Worm (Caenorhabditis elegans) whole organism, L4 larva: ENCODE measurements around the gene Y97E10AR.3.

ENCODE experiments used
- D1046.2 ChIP-seq: fragments of 200-800 bp; sonication (Bioruptor generic); IDR thresholded peaks from 2 replicates; pipeline ENCODE4 v1.3.6; 2022; ENCODE audit warnings: missing genetic modification characterization, missing compliant biosample characterization
- F26F4.8 ChIP-seq: fragments of 200-800 bp; sonication (Bioruptor generic); conservative IDR thresholded peaks from 2 replicates; pipeline ENCODE4 v1.3.6; 2022; ENCODE audit warnings: missing genetic modification characterization, missing compliant biosample characterization
- F37D6.2 ChIP-seq: sonication (generic microtip); optimal IDR thresholded peaks from 2 replicates; lab custom pipeline; 2016; ENCODE audit warnings: mild to moderate bottlenecking, missing genetic modification characterization, missing compliant biosample characterization
- F49E8.2 ChIP-seq: sonication (generic microtip); optimal IDR thresholded peaks from 2 replicates; lab custom pipeline; 2016; ENCODE audit warnings: missing compliant biosample characterization, mild to moderate bottlenecking, missing genetic modification characterization, borderline replicate concordance
- T20F7.1 ChIP-seq: fragments of 200-800 bp; sonication (Bioruptor generic); optimal IDR thresholded peaks from 2 replicates; lab custom pipeline; 2018; ENCODE audit warnings: mild to moderate bottlenecking, missing genetic modification characterization, missing compliant biosample characterization
- Y105C5A.15 ChIP-seq: fragments of 200-800 bp; sonication (Bioruptor generic); IDR thresholded peaks from 2 replicates; pipeline ENCODE4 v1.3.6; 2022; ENCODE audit warnings: missing genetic modification characterization, missing compliant biosample characterization
- Y75B8A.6 ChIP-seq: fragments of 200-800 bp; sonication (Bioruptor generic); IDR thresholded peaks from 2 replicates; pipeline ENCODE4 v1.3.6; 2022; ENCODE audit warnings: missing genetic modification reagents, missing genetic modification characterization, missing compliant biosample characterization
- ZK546.5 ChIP-seq, 2 experiments: sonication (generic microtip); optimal IDR thresholded peaks; 2 replicates each; lab custom pipeline; 2017; ENCODE audit warnings: missing biosample characterization in 2 of 2, missing genetic modification characterization in 2 of 2
- aha-1 ChIP-seq: fragments of 150-350 bp; peaks from one replicate; lab custom pipeline; 2014; ENCODE audit warnings: missing biosample characterization, missing genetic modification characterization
- ceh-44 ChIP-seq: fragments of 200-800 bp; sonication (Bioruptor generic); IDR thresholded peaks from 2 replicates; pipeline ENCODE4 v1.3.6; 2022; ENCODE audit warnings: missing genetic modification reagents, missing genetic modification characterization, missing compliant biosample characterization
- ces-1 ChIP-seq: fragments of 150-350 bp; sonication (generic microtip); optimal IDR thresholded peaks from 4 replicates; lab custom pipeline; 2014; ENCODE audit warnings: missing biosample characterization, missing genetic modification reagents, missing genetic modification characterization
- daf-19 ChIP-seq: fragments of 200-800 bp; sonication (Bioruptor generic); conservative IDR thresholded peaks from 2 replicates; pipeline ENCODE4 v1.3.6; 2022; ENCODE audit warnings: missing genetic modification characterization, missing compliant biosample characterization
- dmd-6 ChIP-seq: fragments of 200-800 bp; sonication (Bioruptor generic); IDR thresholded peaks from 2 replicates; pipeline ENCODE4 v1.3.6; 2022; ENCODE audit warnings: missing genetic modification reagents, missing genetic modification characterization, missing compliant biosample characterization
- dmd-8 ChIP-seq: fragments of 200-800 bp; sonication (Bioruptor generic); IDR thresholded peaks from 2 replicates; pipeline ENCODE4 v1.3.6; 2022; ENCODE audit warnings: missing genetic modification characterization, missing compliant biosample characterization
- dve-1 ChIP-seq: sonication (generic microtip); optimal IDR thresholded peaks from 2 replicates; lab custom pipeline; 2017; ENCODE audit warnings: antibody characterized with exemption, mild to moderate bottlenecking, missing genetic modification characterization, missing compliant biosample characterization; ENCODE audit not compliant: insufficient read depth
- egl-27 ChIP-seq: sonication (generic microtip); optimal IDR thresholded peaks from 3 replicates; lab custom pipeline; 2017; ENCODE audit warnings: missing biosample characterization, missing genetic modification reagents, missing genetic modification characterization
- fkh-10 ChIP-seq: fragments of 150-350 bp; optimal IDR thresholded peaks from 2 replicates; lab custom pipeline; 2014; ENCODE audit warnings: missing biosample characterization, missing genetic modification reagents, missing genetic modification characterization
- fos-1 ChIP-seq: fragments of 150-350 bp; optimal IDR thresholded peaks from 2 replicates; lab custom pipeline; 2014; ENCODE audit warnings: missing biosample characterization, missing genetic modification characterization
- hlh-11 ChIP-seq: fragments of 200-800 bp; sonication (Bioruptor generic); optimal IDR thresholded peaks from 2 replicates; lab custom pipeline; 2018; ENCODE audit warnings: mild to moderate bottlenecking, missing genetic modification characterization, missing compliant biosample characterization
- lin-15B ChIP-seq: fragments of 150-350 bp; sonication (generic microtip); optimal IDR thresholded peaks from 3 replicates; lab custom pipeline; 2014; ENCODE audit warnings: missing biosample characterization, missing genetic modification characterization
- lin-38 ChIP-seq: fragments of 200-800 bp; sonication (Bioruptor generic); IDR thresholded peaks from 2 replicates; pipeline ENCODE4 v1.3.6; 2022; ENCODE audit warnings: missing genetic modification reagents, missing genetic modification characterization, missing compliant biosample characterization
- lin-39 ChIP-seq: fragments of 150-350 bp; optimal IDR thresholded peaks from 2 replicates; lab custom pipeline; 2014; ENCODE audit warnings: missing biosample characterization, missing genetic modification reagents, missing genetic modification characterization
- madf-5 ChIP-seq, 2 experiments: fragments of 200-800 bp; sonication (Bioruptor generic); IDR thresholded peaks; 2 replicates each; pipeline ENCODE4 v1.3.6; 2022; ENCODE audit warnings: missing compliant biosample characterization in 2 of 2, missing genetic modification characterization in 2 of 2
- mdl-1 ChIP-seq, 2 experiments: fragments of 150-350 bp in 1 of 2; sonication (generic microtip) in 1 of 2; optimal IDR thresholded peaks; 2 replicates each; lab custom pipeline; 2014 to 2017; ENCODE audit warnings: missing biosample characterization in 2 of 2, missing genetic modification characterization in 2 of 2
- mes-2 ChIP-seq: sonication (generic microtip); optimal IDR thresholded peaks from 2 replicates; lab custom pipeline; 2016; ENCODE audit warnings: missing genotype, mild to moderate bottlenecking, missing genetic modification characterization, missing compliant biosample characterization; ENCODE audit not compliant: poor library complexity, severe bottlenecking
- nhr-10 ChIP-seq: fragments of 150-350 bp; optimal IDR thresholded peaks from 2 replicates; lab custom pipeline; 2014; ENCODE audit warnings: missing biosample characterization, missing genetic modification characterization
- nhr-102 ChIP-seq: sonication (generic microtip); optimal IDR thresholded peaks from 2 replicates; lab custom pipeline; 2016; ENCODE audit warnings: mild to moderate bottlenecking, missing genetic modification characterization, moderate library complexity, missing compliant biosample characterization
- nhr-28 ChIP-seq: fragments of 150-350 bp; optimal IDR thresholded peaks from 2 replicates; lab custom pipeline; 2014; ENCODE audit warnings: missing biosample characterization, missing genetic modification characterization
- nhr-42 ChIP-seq: fragments of 200-800 bp; sonication (Bioruptor generic); IDR thresholded peaks from 2 replicates; pipeline ENCODE4 v1.3.6; 2022; ENCODE audit warnings: missing genetic modification characterization, missing compliant biosample characterization
- nhr-76 ChIP-seq: fragments of 150-350 bp; optimal IDR thresholded peaks from 2 replicates; lab custom pipeline; 2014; ENCODE audit warnings: missing biosample characterization, missing genetic modification characterization
- pha-4 ChIP-seq, 2 experiments: fragments of 150-350 bp in 1 of 2; fragments of 200-800 bp in 1 of 2; sonication (Bioruptor generic) in 1 of 2; IDR thresholded peaks in 1 of 2; optimal IDR thresholded peaks in 1 of 2; 2 replicates each; pipeline versions ENCODE4 v1.3.6 to Lab custom; 2014 to 2022; ENCODE audit warnings: missing genetic modification characterization in 2 of 2, missing genetic modification reagents in 2 of 2, missing biosample characterization in 1 of 2, missing compliant biosample characterization in 1 of 2
- php-3 ChIP-seq: fragments of 200-800 bp; sonication (Bioruptor generic); IDR thresholded peaks from 2 replicates; pipeline ENCODE4 v1.3.6; 2022; ENCODE audit warnings: missing genetic modification reagents, missing genetic modification characterization, missing compliant biosample characterization
- set-16 ChIP-seq: fragments of 200-800 bp; sonication (Bioruptor generic); IDR thresholded peaks from 2 replicates; pipeline ENCODE4 v1.3.6; 2022; ENCODE audit warnings: missing genetic modification reagents, missing genetic modification characterization, missing compliant biosample characterization
- skn-1 ChIP-seq: fragments of 150-350 bp; optimal IDR thresholded peaks from 2 replicates; lab custom pipeline; 2014; ENCODE audit warnings: missing biosample characterization, missing genetic modification characterization
- snpc-1.2 ChIP-seq: fragments of 200-800 bp; sonication (Bioruptor generic); IDR thresholded peaks from 2 replicates; pipeline ENCODE4 v1.3.6; 2022; ENCODE audit warnings: missing genetic modification reagents, missing genetic modification characterization, missing compliant biosample characterization
- tra-1 ChIP-seq: fragments of 200-800 bp; sonication (Bioruptor generic); IDR thresholded peaks from 2 replicates; pipeline ENCODE4 v1.3.6; 2022; ENCODE audit warnings: missing genetic modification reagents, missing genetic modification characterization, missing compliant biosample characterization
- unc-130 ChIP-seq: sonication (generic microtip); optimal IDR thresholded peaks from 2 replicates; lab custom pipeline; 2016; ENCODE audit warnings: missing genetic modification reagents, missing genetic modification characterization, missing compliant biosample characterization
- unc-39 ChIP-seq: sonication (generic microtip); optimal IDR thresholded peaks from 2 replicates; lab custom pipeline; 2017; ENCODE audit warnings: missing biosample characterization, missing genetic modification characterization
- unc-62 ChIP-seq, 3 experiments: fragments of 150-350 bp in 1 of 3; sonication (generic microtip); optimal IDR thresholded peaks in 2 of 3; peaks in 1 of 3; 1 replicate in 1 of 3; 2 replicates in 2 of 3; lab custom pipeline; 2014 to 2017; ENCODE audit warnings: missing biosample characterization in 3 of 3, missing genetic modification characterization in 3 of 3, missing genetic modification reagents in 3 of 3, missing genotype in 1 of 3
- zfp-3 ChIP-seq: fragments of 200-800 bp; sonication (Bioruptor generic); conservative IDR thresholded peaks from 2 replicates; pipeline ENCODE4 v1.3.6; 2022; ENCODE audit warnings: missing genetic modification reagents, missing genetic modification characterization, missing compliant biosample characterization
- zip-11 ChIP-seq: fragments of 200-800 bp; sonication (Bioruptor generic); IDR thresholded peaks from 2 replicates; pipeline ENCODE4 v1.3.6; 2022; ENCODE audit warnings: missing genetic modification characterization, missing compliant biosample characterization
- ztf-7 ChIP-seq: fragments of 150-350 bp; optimal IDR thresholded peaks from 2 replicates; lab custom pipeline; 2014; ENCODE audit warnings: missing biosample characterization, missing genetic modification characterization

Y97E10AR.3 gene

DNA sequence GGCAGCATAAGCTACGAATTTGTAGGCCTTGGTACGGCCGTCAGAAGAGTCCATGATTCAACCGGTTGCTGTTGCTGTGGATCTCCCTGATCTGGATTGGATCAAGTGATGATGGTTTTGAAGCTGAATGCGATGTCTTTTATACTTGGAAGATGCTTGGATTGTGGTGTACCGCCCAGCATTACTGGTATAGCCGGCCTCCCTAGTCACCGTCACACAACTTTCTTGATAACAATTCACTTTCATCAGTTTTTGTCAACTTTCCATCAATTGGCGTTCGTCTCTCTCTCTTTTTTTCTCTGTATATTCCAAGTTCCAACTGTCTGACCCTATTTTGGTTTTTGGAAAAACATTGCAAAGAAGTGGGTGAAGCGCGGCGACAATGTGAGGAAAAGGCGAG, 43.5 kb upstream of the Y97E10AR.3 start, which contains the start of gene col-43:
TSS of gene col-43 (minus strand) at position 101 of the 400 bp plus-strand sequence.
- TF ChIP-seq ceh-44 (GFP tag; lab: Robert Waterston, UW) (no peak), snpc-1.2 (GFP tag; lab: Robert Waterston, UW) (no peak), php-3 (GFP tag; lab: Robert Waterston, UW) (no peak), unc-130 (GFP tag; lab: Kevin White, UChicago) (no peak), lin-15B (no peak), Y75B8A.6 (GFP tag; lab: Robert Waterston, UW) (no peak), mdl-1 (tag; optimal IDR thresholded peaks at IDR 0.05; lab: Kevin White, UChicago) (no peak), zip-11 (GFP tag; lab: Robert Waterston, UW) (no peak), ztf-7 (tag; lab: Kevin White, UChicago) (no peak), fkh-10 (GFP tag; lab: Kevin White, UChicago) (no peak), F37D6.2 (tag; lab: Kevin White, UChicago) (no peak), set-16 (no peak), madf-5 (GFP tag; IDR thresholded peaks at IDR 0.05; lab: Robert Waterston, UW) (no peak), ZK546.5 (tag; optimal IDR thresholded peaks at IDR 0.05; lab: Kevin White, UChicago) (no peak), nhr-10 (no peak), tra-1 (GFP tag; lab: Robert Waterston, UW) (no peak), nhr-102 (tag; lab: Kevin White, UChicago) (no peak), nhr-42 (no peak), ces-1 (GFP tag; lab: Kevin White, UChicago) (no peak), Y105C5A.15 (GFP tag; lab: Robert Waterston, UW) (no peak)

DNA sequence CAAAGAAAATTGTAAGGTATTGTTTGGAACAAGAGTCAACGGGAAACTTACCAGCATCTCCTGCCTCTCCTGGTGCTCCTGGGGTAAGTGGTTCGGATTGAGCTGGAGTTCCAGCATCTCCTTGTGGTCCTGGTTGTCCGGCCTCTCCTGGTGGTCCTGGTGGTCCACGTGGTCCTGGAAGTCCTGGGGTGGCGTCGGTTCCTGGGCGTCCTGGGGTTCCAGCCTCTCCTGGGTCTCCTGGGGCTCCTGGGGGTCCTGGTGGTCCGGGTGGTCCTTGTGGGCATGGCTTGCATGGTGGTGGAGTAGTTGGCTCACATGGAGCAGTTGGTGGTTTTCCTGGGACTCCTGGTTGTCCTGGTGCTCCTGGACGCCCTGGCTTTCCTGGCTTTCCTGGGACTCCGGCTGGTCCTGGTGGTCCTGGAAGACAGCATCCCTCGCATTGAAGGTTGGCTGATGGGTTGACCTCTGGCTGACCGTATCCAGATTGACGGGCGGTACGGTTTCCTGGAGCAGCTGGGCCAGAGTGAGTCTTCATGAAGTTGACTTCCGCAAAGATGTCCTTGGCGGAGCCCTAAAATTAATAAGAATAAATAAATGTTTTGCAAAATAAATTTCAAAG, 42.9 kb upstream of the Y97E10AR.3 start:
- TF ChIP-seq aha-1 (tag; lab: Kevin White, UChicago): peak; percentile 30
- TF ChIP-seq set-16: peak; percentile 96
- TF ChIP-seq ceh-44 (GFP tag; lab: Robert Waterston, UW): no peak
- TF ChIP-seq, all 104 proteins: peak for 2

DNA sequence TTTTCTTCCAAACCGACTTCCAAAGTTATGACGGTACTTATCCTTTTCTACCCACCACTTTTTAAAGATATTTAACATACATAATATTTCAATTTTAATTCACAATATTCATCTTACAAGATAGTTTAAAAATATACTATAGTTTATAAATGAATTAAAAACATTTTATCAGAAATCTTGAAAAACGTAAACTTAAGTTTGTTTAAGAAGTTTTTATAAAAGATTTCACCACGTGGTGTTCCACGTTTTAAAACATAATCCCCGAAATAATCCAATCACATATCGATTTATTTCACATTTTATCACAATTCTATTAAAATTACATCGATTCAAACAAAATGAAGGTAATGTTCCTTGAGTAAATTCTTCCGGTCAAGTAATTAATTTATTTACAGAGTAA, 39.4 kb upstream of the Y97E10AR.3 start, which contains the start of gene ZC513.3:
TSS of gene ZC513.3 (plus strand) at position 301 of the 400 bp plus-strand sequence.
- TF ChIP-seq F26F4.8 (no peak), aha-1 (tag; lab: Kevin White, UChicago) (no peak), skn-1 (tag; lab: Kevin White, UChicago) (no peak), D1046.2 (GFP tag; lab: Robert Waterston, UW) (no peak), fos-1 (tag; lab: Kevin White, UChicago) (no peak), lin-15B (no peak), madf-5 (GFP tag; IDR thresholded peaks at IDR 0.05; lab: Robert Waterston, UW) (no peak)

DNA sequence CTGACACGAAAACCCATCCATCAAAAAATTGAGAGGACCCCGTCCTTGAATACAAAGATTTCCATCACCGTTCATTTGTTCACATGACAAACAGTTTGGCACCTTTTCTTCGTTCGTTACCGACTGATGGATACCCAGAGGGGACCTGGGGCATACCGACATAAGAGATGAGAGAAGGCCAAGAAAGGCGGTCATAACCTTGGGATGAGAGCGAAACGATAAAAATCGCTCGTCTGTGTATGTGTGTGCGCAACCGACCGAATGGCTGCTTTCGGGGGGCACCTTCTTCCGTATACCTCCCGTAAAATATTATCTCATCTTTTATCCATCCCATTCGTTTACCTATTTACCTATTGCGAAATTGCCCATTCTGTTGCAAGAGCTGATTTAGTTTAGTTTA, 37.6 kb upstream of the Y97E10AR.3 start:
- no peak for TF ChIP-seq zfp-3 (GFP tag; lab: Robert Waterston, UW)
- no peak for TF ChIP-seq nhr-42
- TF ChIP-seq dmd-6 (GFP tag; lab: Robert Waterston, UW): no peak
- no peak for TF ChIP-seq dmd-8 (GFP tag; lab: Robert Waterston, UW)
- TF ChIP-seq dve-1 (tag; lab: Kevin White, UChicago): no peak
- peak; percentile 5 for TF ChIP-seq hlh-11 (tag; lab: Kevin White, UChicago)
- TF ChIP-seq unc-62 (GFP tag; optimal IDR thresholded peaks at IDR 0.05 in 1 of 2; lab: Kevin White, UChicago): no peak
- TF ChIP-seq unc-62 (tag; optimal IDR thresholded peaks at IDR 0.05; lab: Kevin White, UChicago): no peak
- no peak for TF ChIP-seq lin-39 (tag; lab: Kevin White, UChicago)
- TF ChIP-seq skn-1 (tag; lab: Kevin White, UChicago): no peak
- peak; percentile 3 for TF ChIP-seq mes-2 (tag; lab: Kevin White, UChicago)
- no peak for TF ChIP-seq nhr-102 (tag; lab: Kevin White, UChicago)
- no peak for TF ChIP-seq D1046.2 (GFP tag; lab: Robert Waterston, UW)
- TF ChIP-seq madf-5 (GFP tag; IDR thresholded peaks at IDR 0.05; lab: Robert Waterston, UW): no peak
- no peak for TF ChIP-seq nhr-76 (tag; lab: Kevin White, UChicago)
- no peak for TF ChIP-seq set-16
- no peak for TF ChIP-seq egl-27 (tag; lab: Kevin White, UChicago)
- TF ChIP-seq T20F7.1 (GFP tag; lab: Kevin White, UChicago): no peak
- TF ChIP-seq F49E8.2: no peak
- no peak for TF ChIP-seq pha-4 (GFP tag; IDR thresholded peaks at IDR 0.05; lab: Robert Waterston, UW)
- no peak for TF ChIP-seq pha-4 (tag; optimal IDR thresholded peaks at IDR 0.05; lab: Kevin White, UChicago)
- no peak for TF ChIP-seq daf-19 (GFP tag; lab: Robert Waterston, UW)
- TF ChIP-seq aha-1 (tag; lab: Kevin White, UChicago): no peak
- TF ChIP-seq ZK546.5 (tag; optimal IDR thresholded peaks at IDR 0.05; lab: Kevin White, UChicago): no peak
- no peak for TF ChIP-seq lin-38 (GFP tag; lab: Robert Waterston, UW)
- TF ChIP-seq nhr-28: peak; percentile 16
- TF ChIP-seq unc-39 (tag; lab: Kevin White, UChicago): no peak
- no peak for TF ChIP-seq unc-130 (GFP tag; lab: Kevin White, UChicago)
